Worm (Caenorhabditis elegans): ENCODE results near the gene srb-13.
A peak's percentile ranks its signal among the peaks of the same experiment; 100 is the strongest.

srb-13 gene

ce11 chrII:5157525-5157924 is at the start of gene srb-13:
Gene srb-13, minus strand, starts transcription at chrII:5157625.
- TF ChIP-seq odd-2 (tag; optimal IDR thresholded peaks at IDR 0.05) (no peak), ceh-48 (tag; optimal IDR thresholded peaks at IDR 0.05) (no peak), ceh-2 (tag; optimal IDR thresholded peaks at IDR 0.05) (no peak), ama-1 (optimal IDR thresholded peaks at IDR 0.05) (no peak), tbx-2 (tag; optimal IDR thresholded peaks at IDR 0.05) (no peak), pros-1 (tag; optimal IDR thresholded peaks at IDR 0.05) (no peak), lin-11 (tag; optimal IDR thresholded peaks at IDR 0.05) (no peak), Y22D7AL.16 (tag; optimal IDR thresholded peaks at IDR 0.05) (no peak), pat-9 (tag; optimal IDR thresholded peaks at IDR 0.05) (no peak), pag-3 (tag; optimal IDR thresholded peaks at IDR 0.05; ENCODE audit: borderline replicate concordance) (no peak), ceh-31 (tag; optimal IDR thresholded peaks at IDR 0.05) (no peak), zip-5 (tag; optimal IDR thresholded peaks at IDR 0.05) (no peak), hlh-15 (tag; optimal IDR thresholded peaks at IDR 0.05) (no peak), sdc-2 (tag; optimal IDR thresholded peaks at IDR 0.05) (no peak)

- TF ChIP-seq elt-2 (tag; optimal IDR thresholded peaks at IDR 0.05) (peak; percentile 6), ceh-2 (tag; optimal IDR thresholded peaks at IDR 0.05) (no peak)
Measured at ce11 chrII:5205286-5205685, 47.9 kb upstream of the srb-13 start.

- TF ChIP-seq ceh-9 (tag; optimal IDR thresholded peaks at IDR 0.05): no peak
- peak; percentile 84 for TF ChIP-seq elt-2 (tag; optimal IDR thresholded peaks at IDR 0.05)
Measured at ce11 chrII:5202930-5203329, 45.5 kb upstream of the srb-13 start, which contains the start of gene ampd-1. Gene ampd-1, plus strand, starts transcription at chrII:5203322.

ce11 chrII:5201922-5202562 is 44.6 kb upstream of the srb-13 start:
- TF ChIP-seq ceh-19 (GFP tag; optimal IDR thresholded peaks at IDR 0.05) (no peak), elt-2 (tag; optimal IDR thresholded peaks at IDR 0.05) (peak; percentile 96), pqm-1 (tag; optimal IDR thresholded peaks at IDR 0.05) (peak; percentile 66), dve-1 (tag; optimal IDR thresholded peaks at IDR 0.05) (peak; percentile 40), pha-4 (tag; optimal IDR thresholded peaks at IDR 0.05) (no peak)

- TF ChIP-seq odd-2 (tag; optimal IDR thresholded peaks at IDR 0.05): no peak
- TF ChIP-seq nfya-1 (tag; optimal IDR thresholded peaks at IDR 0.05): peak; percentile 7
- no peak for TF ChIP-seq nhr-232 (tag; optimal IDR thresholded peaks at IDR 0.05)
- peak; percentile 59 for TF ChIP-seq unc-55 (GFP tag; optimal IDR thresholded peaks at IDR 0.05)
- peak; percentile 61 for TF ChIP-seq hlh-30 (tag; optimal IDR thresholded peaks at IDR 0.05; ENCODE audit: insufficient read depth)
- peak; percentile 31 for TF ChIP-seq ceh-18 (tag; optimal IDR thresholded peaks at IDR 0.05)
- TF ChIP-seq elt-2 (tag; optimal IDR thresholded peaks at IDR 0.05): no peak
- peak; percentile 10 for TF ChIP-seq unc-42 (tag; optimal IDR thresholded peaks at IDR 0.05)
- no peak for TF ChIP-seq zip-5 (tag; optimal IDR thresholded peaks at IDR 0.05)
- no peak for TF ChIP-seq tbx-2 (tag; optimal IDR thresholded peaks at IDR 0.05)
Measured at ce11 chrII:5200987-5201582, 43.7 kb upstream of the srb-13 start.

- no peak for TF ChIP-seq elt-2 (tag; optimal IDR thresholded peaks at IDR 0.05)
- no peak for TF ChIP-seq ceh-9 (tag; optimal IDR thresholded peaks at IDR 0.05)
- no peak for TF ChIP-seq unc-86 (tag; optimal IDR thresholded peaks at IDR 0.05)
- no peak for TF ChIP-seq pros-1 (tag; optimal IDR thresholded peaks at IDR 0.05)
- no peak for TF ChIP-seq hlh-15 (tag; optimal IDR thresholded peaks at IDR 0.05)
- TF ChIP-seq rnt-1 (tag; optimal IDR thresholded peaks at IDR 0.05): no peak
Measured at ce11 chrII:5199497-5199896, 42.1 kb upstream of the srb-13 start, which contains the start of gene msp-50. Gene msp-50, plus strand, starts transcription at chrII:5199797.

- no peak for TF ChIP-seq hlh-30 (tag; optimal IDR thresholded peaks at IDR 0.05; ENCODE audit: insufficient read depth)
- no peak for TF ChIP-seq ceh-22 (tag; optimal IDR thresholded peaks at IDR 0.05)
- TF ChIP-seq C38D4.7 (GFP tag; optimal IDR thresholded peaks at IDR 0.05): no peak
- TF ChIP-seq pros-1 (tag; optimal IDR thresholded peaks at IDR 0.05): no peak
- TF ChIP-seq K09A11.1 (tag; optimal IDR thresholded peaks at IDR 0.05; ENCODE audit: insufficient read depth): no peak
- TF ChIP-seq ceh-45 (GFP tag; IDR thresholded peaks at IDR 0.05): no peak
- no peak for TF ChIP-seq ceh-31 (tag; optimal IDR thresholded peaks at IDR 0.05)
- no peak for TF ChIP-seq dve-1 (tag; optimal IDR thresholded peaks at IDR 0.05)
- no peak for TF ChIP-seq pat-9 (tag; optimal IDR thresholded peaks at IDR 0.05)
- TF ChIP-seq odd-2 (tag; optimal IDR thresholded peaks at IDR 0.05): no peak
Measured at ce11 chrII:5195504-5195903, 38.1 kb upstream of the srb-13 start, which contains the start of gene C34F11.5. Gene C34F11.5, plus strand, starts transcription at chrII:5195804.
